Fruit fly (Drosophila melanogaster) whole organism, embryonic: Measurements from ENCODE around the gene Rbp1-like.

Experiments used
- Atf6 ChIP-seq: fragments of 200-800 bp; sonication (Bioruptor generic); IDR thresholded peaks from 2 replicates; pipeline ENCODE4 v1.3.6; 2022; ENCODE audit warnings: missing biosample characterization, missing genetic modification characterization
- C15 ChIP-seq: fragments of 200-800 bp; sonication (Bioruptor generic); IDR thresholded peaks from 3 replicates; pipeline ENCODE4 v1.3.6; 2022; ENCODE audit warnings: missing biosample characterization, missing genetic modification characterization
- CG10267 ChIP-seq: fragments of 200-800 bp; sonication (Bioruptor generic); optimal IDR thresholded peaks from 2 replicates; lab custom pipeline; 2018; ENCODE audit warnings: missing biosample characterization, mild to moderate bottlenecking, missing genetic modification characterization, moderate library complexity
- CG11504 ChIP-seq: fragments of 200-800 bp; sonication (Bioruptor generic); optimal IDR thresholded peaks from 3 replicates; lab custom pipeline; 2019; ENCODE audit warnings: missing biosample characterization, mild to moderate bottlenecking, missing genetic modification characterization, moderate library complexity
- CG12391 ChIP-seq: fragments of 200-800 bp; sonication (Bioruptor generic); optimal IDR thresholded peaks from 3 replicates; lab custom pipeline; 2018; ENCODE audit warnings: missing biosample characterization, mild to moderate bottlenecking, missing genetic modification characterization, moderate library complexity
- CG13424 ChIP-seq: fragments of 200-800 bp; sonication (Bioruptor generic); optimal IDR thresholded peaks from 2 replicates; lab custom pipeline; 2019; ENCODE audit warnings: missing biosample characterization, mild to moderate bottlenecking, missing genetic modification characterization, moderate library complexity
- CG1602 ChIP-seq: fragments of 200-800 bp; sonication (Bioruptor generic); optimal IDR thresholded peaks from 3 replicates; lab custom pipeline; 2016; ENCODE audit warnings: missing biosample characterization, missing genetic modification characterization
- CG16815 ChIP-seq: fragments of 200-800 bp; sonication (Bioruptor generic); optimal IDR thresholded peaks from 3 replicates; lab custom pipeline; 2017; ENCODE audit warnings: missing biosample characterization, mild to moderate bottlenecking, missing genetic modification characterization
- CG18599 ChIP-seq: fragments of 200-800 bp; sonication (Bioruptor generic); optimal IDR thresholded peaks from 3 replicates; lab custom pipeline; 2017; ENCODE audit warnings: missing biosample characterization, missing genetic modification characterization, mild to moderate bottlenecking, moderate library complexity, missing genetic modification reagents
- CG2712 ChIP-seq: fragments of 200-800 bp; optimal IDR thresholded peaks from 3 replicates; lab custom pipeline; 2019; ENCODE audit warnings: missing biosample characterization, mild to moderate bottlenecking, missing genetic modification characterization, moderate library complexity
- CG30431 ChIP-seq: fragments of 200-800 bp; sonication (Bioruptor generic); optimal IDR thresholded peaks from 2 replicates; lab custom pipeline; 2017; ENCODE audit warnings: missing biosample characterization, missing genetic modification characterization
- CG4282 ChIP-seq: fragments of 200-800 bp; sonication (Bioruptor generic); optimal IDR thresholded peaks from 2 replicates; lab custom pipeline; 2016; ENCODE audit warnings: missing biosample characterization, missing genetic modification characterization
- CG4424 ChIP-seq: fragments of 200-800 bp; sonication (Bioruptor generic); optimal IDR thresholded peaks from 3 replicates; lab custom pipeline; 2016; ENCODE audit warnings: missing biosample characterization, missing genetic modification characterization
- CG4707 ChIP-seq: fragments of 200-800 bp; sonication (Bioruptor generic); optimal IDR thresholded peaks from 2 replicates; lab custom pipeline; 2018; ENCODE audit warnings: missing biosample characterization, mild to moderate bottlenecking, missing genetic modification characterization, moderate library complexity
- CG6254 ChIP-seq: fragments of 200-800 bp; sonication (Bioruptor generic); optimal IDR thresholded peaks from 3 replicates; lab custom pipeline; 2017; ENCODE audit warnings: mild to moderate bottlenecking, missing biosample characterization, missing genetic modification reagents, missing genetic modification characterization
- CG6813 ChIP-seq: fragments of 200-800 bp; sonication (Bioruptor generic); optimal IDR thresholded peaks from 2 replicates; lab custom pipeline; 2017; ENCODE audit warnings: missing biosample characterization, missing genetic modification characterization, mild to moderate bottlenecking, moderate library complexity, missing genetic modification reagents
- CG7839 ChIP-seq: fragments of 200-800 bp; sonication (Bioruptor generic); optimal IDR thresholded peaks from 3 replicates; lab custom pipeline; 2018; ENCODE audit warnings: missing biosample characterization, mild to moderate bottlenecking, missing genetic modification characterization, moderate library complexity
- CG8359 ChIP-seq: fragments of 200-800 bp; sonication (Bioruptor generic); optimal IDR thresholded peaks from 2 replicates; lab custom pipeline; 2017; ENCODE audit warnings: missing biosample characterization, mild to moderate bottlenecking, missing genetic modification characterization, borderline replicate concordance
- CG9817 ChIP-seq: fragments of 200-800 bp; sonication (Bioruptor generic); optimal IDR thresholded peaks from 2 replicates; lab custom pipeline; 2018; ENCODE audit warnings: missing biosample characterization, mild to moderate bottlenecking, missing genetic modification characterization, moderate library complexity
- CTCF ChIP-seq: fragments of 200-800 bp; sonication (Bioruptor generic); optimal IDR thresholded peaks from 2 replicates; lab custom pipeline; 2017; ENCODE audit warnings: missing biosample characterization, mild to moderate bottlenecking, missing genetic modification characterization, moderate library complexity
- CoRest ChIP-seq: fragments of 200-800 bp; sonication (Bioruptor generic); optimal IDR thresholded peaks from 3 replicates; lab custom pipeline; 2018; ENCODE audit warnings: missing biosample characterization, mild to moderate bottlenecking, missing genetic modification characterization, moderate library complexity
- Dref ChIP-seq: fragments of 200-800 bp; sonication (Bioruptor generic); IDR thresholded peaks from 2 replicates; pipeline ENCODE4 v1.3.6; 2022; ENCODE audit warnings: missing biosample characterization, missing genetic modification characterization
- Drgx ChIP-seq: fragments of 200-800 bp; sonication (Bioruptor generic); IDR thresholded peaks from 2 replicates; pipeline ENCODE4 v1.3.6; 2022; ENCODE audit warnings: missing biosample characterization, missing genetic modification characterization
- Eip74EF ChIP-seq, 2 experiments: fragments of 200-800 bp in 1 of 2; fragments of >200 bp in 1 of 2; sonication (Bioruptor generic) in 1 of 2; optimal IDR thresholded peaks; 2 replicates each; lab custom pipeline; 2017 to 2019; ENCODE audit warnings: missing biosample characterization in 2 of 2, missing genetic modification characterization in 2 of 2, mild to moderate bottlenecking in 1 of 2, moderate library complexity in 1 of 2
- Hr51 ChIP-seq, 2 experiments: fragments of 200-800 bp; sonication (Bioruptor generic); optimal IDR thresholded peaks; 2 replicates in 1 of 2; 3 replicates in 1 of 2; lab custom pipeline; 2016 to 2018; ENCODE audit warnings: missing biosample characterization in 2 of 2, missing genetic modification characterization in 2 of 2, mild to moderate bottlenecking in 1 of 2, moderate library complexity in 1 of 2
- Lhr ChIP-seq: fragments of 200-800 bp; sonication (Bioruptor generic); optimal IDR thresholded peaks from 3 replicates; lab custom pipeline; 2017; ENCODE audit warnings: mild to moderate bottlenecking, missing biosample characterization, missing genetic modification reagents, missing genetic modification characterization
- MESR4 ChIP-seq: fragments of 200-800 bp; sonication (Bioruptor generic); optimal IDR thresholded peaks from 2 replicates; lab custom pipeline; 2018; ENCODE audit warnings: missing biosample characterization, mild to moderate bottlenecking, missing genetic modification characterization, moderate library complexity
- MTF-1 ChIP-seq: fragments of 200-800 bp; sonication (Bioruptor generic); optimal IDR thresholded peaks from 2 replicates; lab custom pipeline; 2018; ENCODE audit warnings: missing biosample characterization, mild to moderate bottlenecking, missing genetic modification characterization, borderline replicate concordance
- Nf-YA ChIP-seq: fragments of 200-800 bp; sonication (Bioruptor generic); IDR thresholded peaks from 2 replicates; pipeline ENCODE4 v1.3.6; 2022; ENCODE audit warnings: missing biosample characterization, missing genetic modification characterization
- Nf-YB ChIP-seq: fragments of 200-800 bp; sonication (Bioruptor generic); optimal IDR thresholded peaks from 3 replicates; lab custom pipeline; 2019; ENCODE audit warnings: missing biosample characterization, mild to moderate bottlenecking, missing genetic modification characterization, moderate library complexity
- Side ChIP-seq: fragments of 200-800 bp; sonication (Bioruptor generic); optimal IDR thresholded peaks from 2 replicates; lab custom pipeline; 2016; ENCODE audit warnings: missing biosample characterization, missing genetic modification characterization
- Sox100B ChIP-seq: fragments of 200-800 bp; sonication (Bioruptor generic); optimal IDR thresholded peaks from 3 replicates; lab custom pipeline; 2018; ENCODE audit warnings: missing biosample characterization, mild to moderate bottlenecking, missing genetic modification characterization
- Sox102F ChIP-seq: fragments of 200-800 bp; sonication (Bioruptor generic); optimal IDR thresholded peaks from 2 replicates; lab custom pipeline; 2018; ENCODE audit warnings: missing biosample characterization, mild to moderate bottlenecking, missing genetic modification characterization, moderate library complexity
- ase ChIP-seq: fragments of 200-800 bp; sonication (Bioruptor generic); IDR thresholded peaks from 3 replicates; pipeline ENCODE4 v1.3.6; 2022; ENCODE audit warnings: missing biosample characterization, missing genetic modification characterization
- chif ChIP-seq, 2 experiments: fragments of 200-800 bp; sonication (Bioruptor generic); optimal IDR thresholded peaks; 3 replicates each; lab custom pipeline; 2016; ENCODE audit warnings: missing biosample characterization in 2 of 2, missing genetic modification characterization in 2 of 2
- emc ChIP-seq: fragments of 200-800 bp; sonication (Bioruptor generic); optimal IDR thresholded peaks from 2 replicates; lab custom pipeline; 2016; ENCODE audit warnings: missing biosample characterization, missing genetic modification characterization
- ftz-f1 ChIP-seq: fragments of 200-800 bp; sonication (Bioruptor generic); optimal IDR thresholded peaks from 2 replicates; lab custom pipeline; 2016; ENCODE audit warnings: missing biosample characterization, missing genetic modification characterization
- hkb ChIP-seq, 2 experiments: fragments of 200-800 bp in 1 of 2; fragments of >200 bp in 1 of 2; sonication (Bioruptor generic) in 1 of 2; IDR thresholded peaks in 1 of 2; optimal IDR thresholded peaks in 1 of 2; 2 replicates each; pipeline versions ENCODE4 v1.3.6 to Lab custom; 2017 to 2022; ENCODE audit warnings: missing biosample characterization in 1 of 2, missing genetic modification characterization in 1 of 2
- kah ChIP-seq: fragments of 200-800 bp; sonication (Bioruptor generic); optimal IDR thresholded peaks from 2 replicates; lab custom pipeline; 2018; ENCODE audit warnings: missing biosample characterization, mild to moderate bottlenecking, missing genetic modification characterization
- nmo ChIP-seq: fragments of 200-800 bp; sonication (Bioruptor generic); optimal IDR thresholded peaks from 2 replicates; lab custom pipeline; 2018; ENCODE audit warnings: missing biosample characterization, mild to moderate bottlenecking, missing genetic modification characterization, moderate library complexity
- sens ChIP-seq: fragments of 200-800 bp; sonication (Bioruptor generic); peaks from one replicate; lab custom pipeline; 2016; ENCODE audit warnings: missing biosample characterization, missing genetic modification characterization
- slp2 ChIP-seq: fragments of 200-800 bp; sonication (Bioruptor generic); optimal IDR thresholded peaks from 2 replicates; lab custom pipeline; 2016; ENCODE audit warnings: missing biosample characterization, missing genetic modification characterization
- sob ChIP-seq: fragments of 200-800 bp; sonication (Bioruptor generic); IDR thresholded peaks from 2 replicates; pipeline ENCODE4 v1.3.6; 2022; ENCODE audit warnings: missing biosample characterization, missing genetic modification characterization
- ssp ChIP-seq: fragments of 200-800 bp; sonication (Bioruptor generic); IDR thresholded peaks from 2 replicates; pipeline ENCODE4 v1.3.6; 2022; ENCODE audit warnings: missing biosample characterization, missing genetic modification characterization
- stc ChIP-seq: fragments of 200-800 bp; sonication (Bioruptor generic); IDR thresholded peaks from 2 replicates; pipeline ENCODE4 v1.3.6; 2022; ENCODE audit warnings: missing biosample characterization, missing genetic modification characterization
- stwl ChIP-seq: fragments of 200-800 bp; sonication (Bioruptor generic); optimal IDR thresholded peaks from 3 replicates; lab custom pipeline; 2018; ENCODE audit warnings: missing biosample characterization, mild to moderate bottlenecking, missing genetic modification characterization, moderate library complexity
- vvl ChIP-seq: fragments of 200-800 bp; sonication (Bioruptor generic); IDR thresholded peaks from 2 replicates; pipeline ENCODE4 v1.3.6; 2022; ENCODE audit warnings: missing biosample characterization, missing genetic modification characterization
- wdn ChIP-seq: fragments of 200-800 bp; sonication (Bioruptor generic); IDR thresholded peaks from 2 replicates; pipeline ENCODE4 v1.3.6; 2022; ENCODE audit warnings: missing biosample characterization, missing genetic modification characterization
- z ChIP-seq: fragments of 200-800 bp; sonication (Bioruptor generic); IDR thresholded peaks from 3 replicates; pipeline ENCODE4 v1.3.6; 2022; ENCODE audit warnings: missing biosample characterization, missing genetic modification characterization

The Rbp1-like gene

DNA sequence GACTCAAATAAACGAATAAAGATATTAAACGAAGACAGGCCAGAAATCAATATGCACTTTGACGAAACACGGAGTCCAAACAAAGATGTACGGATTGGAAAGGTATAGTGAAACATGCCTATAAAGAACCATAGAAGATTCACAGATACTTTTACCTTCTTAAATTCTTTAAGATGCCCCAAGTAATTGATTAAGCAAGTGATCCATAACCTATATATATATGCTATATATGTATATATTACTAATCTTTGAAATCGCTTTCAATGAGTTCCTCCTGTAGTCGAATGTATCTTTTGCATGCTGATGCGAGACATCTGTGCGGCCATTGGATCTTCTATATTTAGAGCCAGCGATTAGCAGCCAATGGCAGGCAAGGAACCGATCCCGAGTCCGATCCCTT, 16.5 kb downstream of the Rbp1-like start, which contains the start of gene dmrt11E (continued):
- peak; percentile 47 for TF ChIP-seq CG1602 (GFP tag; lab: Kevin White, UChicago)
- TF ChIP-seq CG12391 (tag; lab: Kevin White, UChicago) = peak; percentile 76
- TF ChIP-seq CG6254 (GFP tag; lab: Kevin White, UChicago) = peak; percentile 49
- peak; percentile 88 for TF ChIP-seq vvl (GFP tag; lab: Robert Waterston, UW)
- TF ChIP-seq z (GFP tag; lab: Robert Waterston, UW) = 0 out of 3 replicates have a peak, but pooled peaks have one; percentile 16
- TF ChIP-seq sens = peak; percentile 79
- TF ChIP-seq CG7839 (tag; lab: Kevin White, UChicago) = peak; percentile 73
- no peak for TF ChIP-seq CG4282
- TF ChIP-seq CG2712 (tag; lab: Kevin White, UChicago) = peak; percentile 86
- peak; percentile 29; the same call in 1 of the 2 replicates for TF ChIP-seq stc (GFP tag; lab: Robert Waterston, UW)
- no peak for TF ChIP-seq MESR4 (GFP tag; lab: Kevin White, UChicago)
- TF ChIP-seq CG10267 (tag; lab: Kevin White, UChicago) = peak; percentile 71
- TF ChIP-seq hkb (optimal IDR thresholded peaks at IDR 0.05; lab: Kevin White, UChicago) = no peak
- TF ChIP-seq hkb (GFP tag; IDR thresholded peaks at IDR 0.05; lab: Robert Waterston, UW) = peak; percentile 54; the same call in 1 of the 2 replicates
- TF ChIP-seq kah (GFP tag; lab: Kevin White, UChicago) = peak; percentile 40
- peak; percentile 94 for TF ChIP-seq Nf-YB
- peak; percentile 45; the same call in 1 of the 2 replicates for TF ChIP-seq sob (GFP tag; lab: Robert Waterston, UW)
- TF ChIP-seq Eip74EF (GFP tag; optimal IDR thresholded peaks at IDR 0.05; lab: Kevin White, UChicago) = peak in 1 of 2 experiments; percentile 41
- TF ChIP-seq C15 (GFP tag; lab: Robert Waterston, UW) = no peak
- TF ChIP-seq Side (GFP tag; lab: Kevin White, UChicago) = no peak
- 0 out of 2 replicates have a peak, but pooled peaks have one; percentile 32 for TF ChIP-seq ssp (GFP tag; lab: Robert Waterston, UW)
- peak; percentile 35 for TF ChIP-seq CG4707 (GFP tag; lab: Kevin White, UChicago)
- TF ChIP-seq CG13424 = peak; percentile 75
- TF ChIP-seq stwl = peak; percentile 32
- TF ChIP-seq emc (GFP tag; lab: Kevin White, UChicago) = no peak
- TF ChIP-seq CG8359 (GFP tag; lab: Kevin White, UChicago) = peak; percentile 36
- TF ChIP-seq Nf-YA (GFP tag; lab: Robert Waterston, UW) = peak; percentile 41
- TF ChIP-seq CG16815 (GFP tag; lab: Kevin White, UChicago) = peak; percentile 51
- peak; percentile 79 for TF ChIP-seq nmo (GFP tag; lab: Kevin White, UChicago)
- peak; percentile 49 for TF ChIP-seq CG9817
- TF ChIP-seq Hr51 (GFP tag; optimal IDR thresholded peaks at IDR 0.05; lab: Kevin White, UChicago) = peak in 1 of 2 experiments; percentile 62
- peak; percentile 31 for TF ChIP-seq Sox100B
- TF ChIP-seq Atf6 (GFP tag; lab: Robert Waterston, UW) = peak; percentile 29; the same call in 1 of the 2 replicates
- peak; percentile 68 for TF ChIP-seq CG11504 (tag; lab: Kevin White, UChicago)
- TF ChIP-seq wdn = no peak
- 0 out of 2 replicates have a peak, but pooled peaks have one; percentile 12 for TF ChIP-seq Drgx (GFP tag; lab: Robert Waterston, UW)
- TF ChIP-seq Sox102F = peak; percentile 76
- TF ChIP-seq CoRest (tag; lab: Kevin White, UChicago) = peak; percentile 72
- TF ChIP-seq CTCF (GFP tag; lab: Kevin White, UChicago) = no peak
- TF ChIP-seq Dref (GFP tag; lab: Robert Waterston, UW) = no peak
- no peak for TF ChIP-seq ftz-f1 (GFP tag; lab: Kevin White, UChicago)
- TF ChIP-seq CG6813 = peak; percentile 49
- peak in 1 of 2 experiments; percentile 23 for TF ChIP-seq chif (GFP tag; optimal IDR thresholded peaks at IDR 0.05; lab: Kevin White, UChicago)
- peak; percentile 41; the same call in 1 of the 3 replicates for TF ChIP-seq ase (GFP tag; lab: Robert Waterston, UW)
- no peak for TF ChIP-seq slp2
- peak; percentile 50 for TF ChIP-seq CG4424 (GFP tag; lab: Kevin White, UChicago)
- TF ChIP-seq MTF-1 = peak; percentile 41
- peak; percentile 34 for TF ChIP-seq Lhr (GFP tag; lab: Kevin White, UChicago)
- peak; percentile 2 for TF ChIP-seq CG30431 (GFP tag; lab: Kevin White, UChicago)
- peak; percentile 10 for TF ChIP-seq CG18599 (GFP tag; lab: Kevin White, UChicago)
